Worm (Caenorhabditis elegans) whole organism, L2 larva: ENCODE results near the gene F32D8.11.

ENCODE experiments used
- R02D3.7 ChIP-seq: fragments of 150-350 bp; optimal IDR thresholded peaks from 2 replicates; lab custom pipeline; 2014; ENCODE audit warnings: missing biosample characterization, missing genetic modification characterization
- crh-2 ChIP-seq: sonication (generic microtip); optimal IDR thresholded peaks from 2 replicates; lab custom pipeline; 2017; ENCODE audit warnings: missing biosample characterization, missing genetic modification characterization
- fos-1 ChIP-seq: fragments of 150-350 bp; optimal IDR thresholded peaks from 2 replicates; lab custom pipeline; 2014; ENCODE audit warnings: missing biosample characterization, missing genetic modification characterization
- lin-13 ChIP-seq: fragments of 150-350 bp; optimal IDR thresholded peaks from 2 replicates; lab custom pipeline; 2014; ENCODE audit warnings: missing biosample characterization, missing genetic modification reagents, missing genetic modification characterization
- mdl-1 ChIP-seq, 2 experiments: fragments of 150-350 bp in 1 of 2; sonication (generic microtip) in 1 of 2; optimal IDR thresholded peaks; 2 replicates each; lab custom pipeline; 2017; ENCODE audit warnings: missing biosample characterization in 2 of 2, missing genetic modification characterization in 2 of 2
- nhr-6 ChIP-seq: fragments of 150-350 bp; optimal IDR thresholded peaks from 2 replicates; lab custom pipeline; 2014; ENCODE audit warnings: missing biosample characterization, missing genetic modification characterization
- unc-62 ChIP-seq: fragments of 150-350 bp; optimal IDR thresholded peaks from 2 replicates; lab custom pipeline; 2014; ENCODE audit warnings: missing biosample characterization, missing genetic modification reagents, missing genetic modification characterization

ce11 chrV:10886405-10886887, 2.5 kb downstream of the F32D8.11 start, which contains the start of gene F32D8.3:
- TF ChIP-seq unc-62 (GFP tag; lab: Kevin White, UChicago) = no peak
- no peak for TF ChIP-seq mdl-1 (tag; optimal IDR thresholded peaks at IDR 0.05; lab: Kevin White, UChicago)
- no peak for TF ChIP-seq R02D3.7 (tag; lab: Kevin White, UChicago)
- TF ChIP-seq crh-2 (tag; lab: Kevin White, UChicago) = no peak
- no peak for TF ChIP-seq lin-13
- TF ChIP-seq fos-1 (tag; lab: Kevin White, UChicago) = no peak
- TF ChIP-seq nhr-6 (tag; lab: Kevin White, UChicago) = no peak
